Worm (Caenorhabditis elegans): ENCODE measurements around the gene F13H6.5.

F13H6.5 gene

DNA sequence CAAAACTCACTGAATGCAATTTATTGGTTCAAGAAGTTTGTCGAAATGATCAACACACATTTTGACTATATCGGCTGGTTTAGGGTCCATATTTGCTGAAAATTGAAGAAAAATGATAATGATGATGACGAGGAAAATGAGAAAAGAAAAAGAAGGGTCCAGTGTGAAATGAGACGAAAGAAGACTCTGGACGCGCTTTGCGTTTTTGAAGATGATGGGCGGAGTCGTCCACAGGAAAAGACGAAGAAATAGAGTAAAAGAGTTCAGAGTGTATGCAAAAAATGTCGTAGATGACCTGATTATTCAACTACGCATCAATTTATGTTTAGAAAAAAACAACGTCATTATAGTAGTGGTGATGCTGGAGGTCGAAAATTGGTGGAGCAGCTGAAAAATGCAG lies at the start of gene F13H6.5:
F13H6.5 (minus strand) TSS at position 101 of the 400 bp plus-strand sequence.
- TF ChIP-seq T22C8.4 (GFP tag; IDR thresholded peaks at IDR 0.05) (no peak), ztf-23 (GFP tag; IDR thresholded peaks at IDR 0.05) (no peak), flt-1 (GFP tag; IDR thresholded peaks at IDR 0.05) (no peak), ztf-29 (GFP tag; IDR thresholded peaks at IDR 0.05) (no peak), cog-1 (tag; optimal IDR thresholded peaks at IDR 0.05) (no peak), tab-1 (GFP tag; IDR thresholded peaks at IDR 0.05) (no peak), klf-2 (GFP tag; conservative IDR thresholded peaks at IDR 0.05) (no peak), med-1 (GFP tag; optimal IDR thresholded peaks at IDR 0.05; ENCODE audit: insufficient read depth) (no peak)

DNA sequence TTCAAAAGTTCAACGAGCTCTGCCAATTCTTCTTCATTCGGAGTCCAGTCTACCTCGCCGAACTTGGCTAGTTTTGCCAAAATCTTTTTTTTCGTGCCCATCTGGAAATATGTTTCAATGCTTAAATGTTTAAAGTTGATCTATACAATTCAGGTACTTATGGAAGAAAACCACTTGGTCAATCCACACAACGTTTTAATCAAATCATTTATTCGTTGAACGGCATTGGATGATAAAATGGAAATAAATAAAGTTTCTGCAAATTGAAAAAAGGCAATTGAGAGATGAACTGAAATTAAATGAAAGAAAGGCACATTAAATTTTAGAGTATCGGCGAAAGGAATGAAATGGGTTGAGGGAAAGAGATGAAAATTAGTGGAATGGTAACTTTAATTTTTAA lies 49.3 kb upstream of the F13H6.5 start, which contains the start of gene urb-1:
urb-1 (minus strand) TSS at position 101 of the 400 bp plus-strand sequence.
- no peak for TF ChIP-seq ref-1 (GFP tag; conservative IDR thresholded peaks at IDR 0.05)
- TF ChIP-seq T22C8.4 (GFP tag; IDR thresholded peaks at IDR 0.05) = no peak
- TF ChIP-seq med-1 (GFP tag; optimal IDR thresholded peaks at IDR 0.05; ENCODE audit: insufficient read depth) = no peak
- TF ChIP-seq cog-1 (tag; optimal IDR thresholded peaks at IDR 0.05) = no peak
- TF ChIP-seq klf-2 (GFP tag; conservative IDR thresholded peaks at IDR 0.05) = no peak
- TF ChIP-seq tab-1 (GFP tag; IDR thresholded peaks at IDR 0.05) = no peak
- no peak for TF ChIP-seq ztf-29 (GFP tag; IDR thresholded peaks at IDR 0.05)
- TF ChIP-seq ztf-23 (GFP tag; IDR thresholded peaks at IDR 0.05) = no peak
- TF ChIP-seq flt-1 (GFP tag; IDR thresholded peaks at IDR 0.05) = no peak

- TF ChIP-seq med-1 (GFP tag; optimal IDR thresholded peaks at IDR 0.05; ENCODE audit: insufficient read depth) (no peak), cog-1 (tag; optimal IDR thresholded peaks at IDR 0.05) (no peak), tab-1 (GFP tag; IDR thresholded peaks at IDR 0.05) (no peak), flt-1 (GFP tag; IDR thresholded peaks at IDR 0.05) (no peak), T22C8.4 (GFP tag; IDR thresholded peaks at IDR 0.05) (no peak), ref-1 (GFP tag; conservative IDR thresholded peaks at IDR 0.05) (no peak), ztf-23 (GFP tag; IDR thresholded peaks at IDR 0.05) (no peak), ztf-29 (GFP tag; IDR thresholded peaks at IDR 0.05) (no peak), klf-2 (GFP tag; conservative IDR thresholded peaks at IDR 0.05) (no peak)
These were observed 40.2 kb upstream of the F13H6.5 start, which contains the start of gene cht-6 for ce11 chrV:6414985-6415384. TSS of gene cht-6 (plus strand) at chrV:6414993.

DNA sequence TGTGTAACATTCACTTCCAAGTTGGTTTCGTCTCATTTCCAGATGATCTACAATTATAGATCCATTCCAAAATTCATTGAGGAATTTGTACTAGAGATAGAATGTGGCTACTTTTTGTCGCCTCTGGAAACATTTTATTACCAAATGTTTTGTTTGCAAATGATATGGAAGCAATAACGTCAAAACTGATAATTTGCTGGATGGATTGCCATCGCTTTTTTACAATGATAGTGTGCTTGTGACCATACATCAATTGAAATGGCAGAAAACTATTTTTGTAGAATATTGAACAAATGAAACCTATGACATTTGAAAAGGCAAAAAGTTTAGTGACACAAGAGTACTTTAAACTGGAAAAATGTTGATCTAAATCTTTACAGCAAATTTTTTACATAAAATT lies 39.7 kb upstream of the F13H6.5 start:
- TF ChIP-seq tab-1 (GFP tag; IDR thresholded peaks at IDR 0.05) = no peak
- TF ChIP-seq cog-1 (tag; optimal IDR thresholded peaks at IDR 0.05) = no peak
- no peak for TF ChIP-seq flt-1 (GFP tag; IDR thresholded peaks at IDR 0.05)
- no peak for TF ChIP-seq ztf-23 (GFP tag; IDR thresholded peaks at IDR 0.05)
- TF ChIP-seq ref-1 (GFP tag; conservative IDR thresholded peaks at IDR 0.05) = no peak
- no peak for TF ChIP-seq T22C8.4 (GFP tag; IDR thresholded peaks at IDR 0.05)
- TF ChIP-seq klf-2 (GFP tag; conservative IDR thresholded peaks at IDR 0.05) = no peak
- TF ChIP-seq ztf-29 (GFP tag; IDR thresholded peaks at IDR 0.05) = no peak
- no peak for TF ChIP-seq med-1 (GFP tag; optimal IDR thresholded peaks at IDR 0.05; ENCODE audit: insufficient read depth)

- TF ChIP-seq ztf-29 (GFP tag; IDR thresholded peaks at IDR 0.05) (no peak), klf-2 (GFP tag; conservative IDR thresholded peaks at IDR 0.05) (no peak), med-1 (GFP tag; optimal IDR thresholded peaks at IDR 0.05; ENCODE audit: insufficient read depth) (no peak), ref-1 (GFP tag; conservative IDR thresholded peaks at IDR 0.05) (no peak), cog-1 (tag; optimal IDR thresholded peaks at IDR 0.05) (no peak), tab-1 (GFP tag; IDR thresholded peaks at IDR 0.05) (no peak), flt-1 (GFP tag; IDR thresholded peaks at IDR 0.05) (no peak)
These were observed 38.3 kb upstream of the F13H6.5 start for ce11 chrV:6413057-6413456.

DNA sequence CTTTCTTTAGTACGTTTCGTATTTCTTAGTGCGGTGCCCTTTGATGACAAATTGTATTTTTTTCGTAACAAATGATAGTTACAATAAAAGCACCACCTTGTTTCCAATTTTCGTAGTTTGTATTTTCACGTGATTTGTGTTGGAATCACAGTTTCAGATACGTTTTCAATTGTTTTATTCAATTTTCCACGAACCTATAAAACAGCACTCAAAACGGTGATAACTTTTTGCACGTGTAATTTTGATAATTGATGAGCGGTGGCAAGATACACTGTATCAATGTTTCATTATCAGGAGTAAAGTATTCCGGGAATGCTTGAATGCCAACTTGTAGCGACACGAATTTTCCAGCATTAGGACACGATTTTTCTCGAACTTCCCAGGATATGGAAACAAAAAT lies 36.4 kb upstream of the F13H6.5 start:
- TF ChIP-seq med-1 (GFP tag; optimal IDR thresholded peaks at IDR 0.05; ENCODE audit: insufficient read depth) = no peak
- no peak for TF ChIP-seq klf-2 (GFP tag; conservative IDR thresholded peaks at IDR 0.05)
- no peak for TF ChIP-seq cog-1 (tag; optimal IDR thresholded peaks at IDR 0.05)
- no peak for TF ChIP-seq flt-1 (GFP tag; IDR thresholded peaks at IDR 0.05)
- TF ChIP-seq ztf-23 (GFP tag; IDR thresholded peaks at IDR 0.05) = no peak
- TF ChIP-seq ref-1 (GFP tag; conservative IDR thresholded peaks at IDR 0.05) = no peak
- TF ChIP-seq tab-1 (GFP tag; IDR thresholded peaks at IDR 0.05) = no peak
- TF ChIP-seq T22C8.4 (GFP tag; IDR thresholded peaks at IDR 0.05) = no peak
- TF ChIP-seq ztf-29 (GFP tag; IDR thresholded peaks at IDR 0.05) = no peak

- TF ChIP-seq klf-2 (GFP tag; conservative IDR thresholded peaks at IDR 0.05) = no peak
- TF ChIP-seq flt-1 (GFP tag; IDR thresholded peaks at IDR 0.05) = no peak
- no peak for TF ChIP-seq tab-1 (GFP tag; IDR thresholded peaks at IDR 0.05)
- TF ChIP-seq ztf-29 (GFP tag; IDR thresholded peaks at IDR 0.05) = no peak
- TF ChIP-seq cog-1 (tag; optimal IDR thresholded peaks at IDR 0.05) = no peak
- no peak for TF ChIP-seq ref-1 (GFP tag; conservative IDR thresholded peaks at IDR 0.05)
These were observed 34.0 kb upstream of the F13H6.5 start, which contains the start of gene bcf-1 for ce11 chrV:6408733-6409227. TSS of gene bcf-1 (minus strand) at chrV:6408783.

- no peak for TF ChIP-seq med-1 (GFP tag; optimal IDR thresholded peaks at IDR 0.05; ENCODE audit: insufficient read depth)
- no peak for TF ChIP-seq ref-1 (GFP tag; conservative IDR thresholded peaks at IDR 0.05)
- no peak for TF ChIP-seq T22C8.4 (GFP tag; IDR thresholded peaks at IDR 0.05)
- TF ChIP-seq ztf-23 (GFP tag; IDR thresholded peaks at IDR 0.05) = no peak
- TF ChIP-seq flt-1 (GFP tag; IDR thresholded peaks at IDR 0.05) = no peak
- no peak for TF ChIP-seq ztf-29 (GFP tag; IDR thresholded peaks at IDR 0.05)
- no peak for TF ChIP-seq tab-1 (GFP tag; IDR thresholded peaks at IDR 0.05)
- TF ChIP-seq klf-2 (GFP tag; conservative IDR thresholded peaks at IDR 0.05) = no peak
- TF ChIP-seq cog-1 (tag; optimal IDR thresholded peaks at IDR 0.05) = no peak
These were observed 32.8 kb upstream of the F13H6.5 start for ce11 chrV:6407587-6407986.

DNA sequence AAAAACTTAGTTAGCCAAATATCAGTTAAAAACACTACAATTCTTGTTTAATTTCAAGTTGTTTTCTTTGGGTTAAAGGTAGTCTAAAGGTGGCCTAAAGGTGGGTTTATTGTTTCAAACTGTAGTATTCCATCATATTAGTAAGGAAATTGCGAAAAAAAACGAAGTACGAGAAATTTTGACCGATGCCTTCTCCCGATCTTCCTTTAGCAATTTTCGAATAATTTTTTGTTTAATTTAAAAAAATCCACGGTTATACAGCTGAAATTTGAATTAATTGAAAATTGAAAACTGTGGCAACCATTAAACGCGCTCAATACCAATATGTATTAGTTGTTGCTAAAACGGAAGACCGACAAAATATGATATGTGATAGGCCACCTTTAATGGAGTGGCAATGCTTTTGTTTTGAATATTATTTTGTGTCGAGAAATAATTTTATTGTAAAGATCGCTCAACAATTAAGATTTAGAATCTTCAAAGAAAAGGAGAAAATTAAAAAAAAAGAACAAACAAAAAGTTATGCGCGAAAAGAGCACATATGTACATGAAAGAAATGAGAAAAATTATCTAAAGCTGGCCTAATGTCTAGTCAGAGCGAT lies 26.3 kb upstream of the F13H6.5 start:
- TF ChIP-seq flt-1 (GFP tag; IDR thresholded peaks at IDR 0.05) = no peak
- no peak for TF ChIP-seq ztf-23 (GFP tag; IDR thresholded peaks at IDR 0.05)
- TF ChIP-seq cog-1 (tag; optimal IDR thresholded peaks at IDR 0.05) = no peak
- TF ChIP-seq ztf-29 (GFP tag; IDR thresholded peaks at IDR 0.05) = no peak

DNA sequence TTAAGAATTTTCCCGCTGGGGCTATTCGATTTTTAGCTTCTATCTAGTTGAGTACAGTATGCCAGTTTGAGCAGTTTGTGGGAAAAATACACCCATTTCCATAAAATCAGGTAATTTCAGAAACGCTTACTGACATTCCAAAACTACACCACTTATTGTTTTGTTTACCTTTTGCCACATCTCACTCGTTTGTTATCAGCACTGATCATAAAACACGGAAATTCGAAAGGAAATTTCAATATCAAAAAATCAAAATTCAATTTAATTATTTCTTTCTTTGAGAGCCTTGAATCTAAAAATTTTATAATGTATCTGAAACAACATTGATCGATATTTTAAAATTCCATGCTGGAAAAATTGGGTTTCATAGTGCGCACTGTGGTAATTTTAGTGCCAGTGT lies 25.8 kb upstream of the F13H6.5 start:
- TF ChIP-seq ref-1 (GFP tag; conservative IDR thresholded peaks at IDR 0.05) (no peak), cog-1 (tag; optimal IDR thresholded peaks at IDR 0.05) (no peak), ztf-29 (GFP tag; IDR thresholded peaks at IDR 0.05) (no peak), T22C8.4 (GFP tag; IDR thresholded peaks at IDR 0.05) (no peak)
